Worm (Caenorhabditis elegans): ENCODE data around the gene fbl-1.

The fbl-1 gene

DNA sequence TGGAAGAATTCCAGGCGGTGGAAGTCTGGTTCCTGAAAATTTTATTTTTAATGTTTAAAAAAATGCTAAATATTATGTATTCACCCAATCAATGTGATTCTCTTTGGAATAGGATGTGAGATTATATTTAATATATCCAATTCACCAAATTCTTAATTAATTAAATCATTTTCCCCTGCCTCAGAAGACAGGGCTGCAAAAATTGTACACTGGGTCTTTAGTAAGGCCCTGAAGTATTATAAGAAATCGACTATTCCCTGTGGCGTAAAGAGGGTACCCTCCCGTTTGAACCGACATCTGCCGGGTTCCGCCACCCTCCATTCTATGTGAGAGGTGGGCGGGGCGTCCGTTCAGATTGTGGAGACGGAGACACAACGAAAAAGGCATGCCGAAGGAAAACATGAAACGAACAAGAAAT, 29.4 kb upstream of the fbl-1 start:
- TF ChIP-seq hmg-4 (GFP tag; optimal IDR thresholded peaks at IDR 0.05) (no peak), ama-1 (optimal IDR thresholded peaks at IDR 0.05) (peak; percentile 40), hnd-1 (tag; optimal IDR thresholded peaks at IDR 0.05) (no peak), F13C5.2 (tag; optimal IDR thresholded peaks at IDR 0.05) (peak; percentile 52), scrt-1 (GFP tag; IDR thresholded peaks at IDR 0.05) (no peak), tra-4 (tag; optimal IDR thresholded peaks at IDR 0.05) (peak; percentile 37), pes-1 (GFP tag; IDR thresholded peaks at IDR 0.05) (peak; percentile 49; the same call in 1 of the 2 replicates), flt-1 (GFP tag; IDR thresholded peaks at IDR 0.05) (0 out of 2 replicates have a peak, but pooled peaks have one; percentile 8), B0310.2 (tag; optimal IDR thresholded peaks at IDR 0.05) (peak; percentile 4), tbx-37 (GFP tag; conservative IDR thresholded peaks at IDR 0.05) (peak; percentile 29; the same call in 1 of the 2 replicates)

ce11 chrIV:9511640-9512039, 29.0 kb upstream of the fbl-1 start:
- TF ChIP-seq tbx-11 (GFP tag; IDR thresholded peaks at IDR 0.05) (no peak), F13C5.2 (tag; optimal IDR thresholded peaks at IDR 0.05) (no peak), ceh-13 (GFP tag; optimal IDR thresholded peaks at IDR 0.05) (no peak), ets-7 (tag; optimal IDR thresholded peaks at IDR 0.05) (no peak), ama-1 (optimal IDR thresholded peaks at IDR 0.05) (no peak)

DNA sequence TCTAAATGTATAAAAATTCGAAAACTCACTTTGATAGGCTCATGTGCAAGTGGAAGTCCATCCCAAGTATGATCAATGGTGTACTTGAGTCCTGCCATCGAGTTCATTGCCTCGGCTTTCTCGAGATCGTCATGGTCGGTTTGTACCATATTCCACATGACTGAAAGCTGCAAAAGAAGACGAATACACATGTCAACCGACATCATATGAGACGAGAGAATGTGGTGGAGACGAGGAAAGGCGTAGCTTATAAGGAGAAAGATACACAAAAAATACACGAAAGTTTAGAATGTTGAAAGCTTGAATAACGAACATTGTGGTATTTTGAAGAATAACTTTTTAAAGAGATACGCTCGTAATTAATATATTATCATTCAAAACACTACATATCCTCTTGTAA, 27.8 kb upstream of the fbl-1 start, which contains the start of gene C33A12.3:
Gene C33A12.3, minus strand, starts transcription at position 167 of the 400 bp plus-strand sequence.
- no peak for TF ChIP-seq hmg-4 (GFP tag; optimal IDR thresholded peaks at IDR 0.05)
- no peak for TF ChIP-seq hnd-1 (tag; optimal IDR thresholded peaks at IDR 0.05)
- TF ChIP-seq B0310.2 (tag; optimal IDR thresholded peaks at IDR 0.05), result no peak

- TF ChIP-seq hmbx-1 (tag; optimal IDR thresholded peaks at IDR 0.05), result no peak
- TF ChIP-seq tbx-11 (GFP tag; IDR thresholded peaks at IDR 0.05), result no peak
- no peak for TF ChIP-seq flt-1 (GFP tag; IDR thresholded peaks at IDR 0.05)
- TF ChIP-seq B0310.2 (tag; optimal IDR thresholded peaks at IDR 0.05), result no peak
Measured at ce11 chrIV:9513360-9513777, 27.2 kb upstream of the fbl-1 start.

- TF ChIP-seq F13C5.2 (tag; optimal IDR thresholded peaks at IDR 0.05) (no peak), tbx-11 (GFP tag; IDR thresholded peaks at IDR 0.05) (no peak), hnd-1 (tag; optimal IDR thresholded peaks at IDR 0.05) (no peak)
Measured at ce11 chrIV:9514132-9514531, 26.5 kb upstream of the fbl-1 start.

DNA sequence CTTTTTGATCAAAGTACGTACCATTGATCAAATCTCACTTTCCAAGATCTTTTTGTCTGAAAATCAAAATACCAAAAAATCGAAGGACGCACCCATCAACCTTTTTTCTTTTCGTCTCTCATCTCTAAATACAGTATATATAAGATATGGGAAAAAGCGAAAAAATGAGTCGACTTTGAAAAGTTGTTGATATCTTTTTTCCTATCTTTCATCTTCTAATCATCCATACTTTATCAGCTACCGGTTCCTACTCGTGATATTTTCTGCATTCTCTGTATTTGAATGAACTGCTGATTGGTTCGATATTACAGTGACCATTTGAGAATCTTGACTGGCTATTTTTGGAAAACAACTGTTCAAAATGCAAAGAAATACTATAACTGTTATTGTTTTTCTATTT, 23.8 kb upstream of the fbl-1 start, which contains the start of gene C33A12.19:
Gene C33A12.19, plus strand, starts transcription at position 169 of the 400 bp plus-strand sequence.
- TF ChIP-seq hmg-4 (GFP tag; optimal IDR thresholded peaks at IDR 0.05), result no peak
- no peak for TF ChIP-seq flt-1 (GFP tag; IDR thresholded peaks at IDR 0.05)
- no peak for TF ChIP-seq ceh-13 (GFP tag; optimal IDR thresholded peaks at IDR 0.05)
- no peak for TF ChIP-seq scrt-1 (GFP tag; IDR thresholded peaks at IDR 0.05)
- TF ChIP-seq ceh-36 (tag; optimal IDR thresholded peaks at IDR 0.05), result no peak
- no peak for TF ChIP-seq aly-1 (tag; optimal IDR thresholded peaks at IDR 0.05)
- TF ChIP-seq ama-1 (optimal IDR thresholded peaks at IDR 0.05), result no peak
- TF ChIP-seq pes-1 (GFP tag; IDR thresholded peaks at IDR 0.05), result no peak
- no peak for TF ChIP-seq B0310.2 (tag; optimal IDR thresholded peaks at IDR 0.05)

- TF ChIP-seq hnd-1 (tag; optimal IDR thresholded peaks at IDR 0.05) (no peak), tra-4 (tag; optimal IDR thresholded peaks at IDR 0.05) (no peak), ets-7 (tag; optimal IDR thresholded peaks at IDR 0.05) (no peak), hmbx-1 (tag; optimal IDR thresholded peaks at IDR 0.05) (no peak), ama-1 (optimal IDR thresholded peaks at IDR 0.05) (no peak), pes-1 (GFP tag; IDR thresholded peaks at IDR 0.05) (no peak), hmg-4 (GFP tag; optimal IDR thresholded peaks at IDR 0.05) (no peak), aly-1 (tag; optimal IDR thresholded peaks at IDR 0.05) (no peak), tbx-11 (GFP tag; IDR thresholded peaks at IDR 0.05) (no peak), ceh-36 (tag; optimal IDR thresholded peaks at IDR 0.05) (no peak), ceh-13 (GFP tag; optimal IDR thresholded peaks at IDR 0.05) (no peak), sea-1 (GFP tag; conservative IDR thresholded peaks at IDR 0.05) (no peak), B0310.2 (tag; optimal IDR thresholded peaks at IDR 0.05) (no peak), tbx-37 (GFP tag; conservative IDR thresholded peaks at IDR 0.05) (no peak), scrt-1 (GFP tag; IDR thresholded peaks at IDR 0.05) (no peak), F13C5.2 (tag; optimal IDR thresholded peaks at IDR 0.05) (no peak), flt-1 (GFP tag; IDR thresholded peaks at IDR 0.05) (no peak)
Measured at ce11 chrIV:9518608-9519007, 22.0 kb upstream of the fbl-1 start, which contains the start of gene nlp-35. Gene nlp-35, minus strand, starts transcription at chrIV:9518926.

ce11 chrIV:9520629-9521028, 20.0 kb upstream of the fbl-1 start:
- TF ChIP-seq ceh-36 (tag; optimal IDR thresholded peaks at IDR 0.05) (no peak), tbx-37 (GFP tag; conservative IDR thresholded peaks at IDR 0.05) (no peak), aly-1 (tag; optimal IDR thresholded peaks at IDR 0.05) (no peak), scrt-1 (GFP tag; IDR thresholded peaks at IDR 0.05) (no peak), B0310.2 (tag; optimal IDR thresholded peaks at IDR 0.05) (no peak), tbx-11 (GFP tag; IDR thresholded peaks at IDR 0.05) (no peak), flt-1 (GFP tag; IDR thresholded peaks at IDR 0.05) (no peak), pes-1 (GFP tag; IDR thresholded peaks at IDR 0.05) (no peak), F13C5.2 (tag; optimal IDR thresholded peaks at IDR 0.05) (no peak), ets-7 (tag; optimal IDR thresholded peaks at IDR 0.05) (no peak)

- no peak for TF ChIP-seq aly-1 (tag; optimal IDR thresholded peaks at IDR 0.05)
- TF ChIP-seq tbx-37 (GFP tag; conservative IDR thresholded peaks at IDR 0.05), result no peak
- no peak for TF ChIP-seq scrt-1 (GFP tag; IDR thresholded peaks at IDR 0.05)
- TF ChIP-seq ceh-13 (GFP tag; optimal IDR thresholded peaks at IDR 0.05), result no peak
- no peak for TF ChIP-seq hnd-1 (tag; optimal IDR thresholded peaks at IDR 0.05)
- no peak for TF ChIP-seq flt-1 (GFP tag; IDR thresholded peaks at IDR 0.05)
- TF ChIP-seq sea-1 (GFP tag; conservative IDR thresholded peaks at IDR 0.05), result no peak
- TF ChIP-seq ceh-36 (tag; optimal IDR thresholded peaks at IDR 0.05), result no peak
- TF ChIP-seq B0310.2 (tag; optimal IDR thresholded peaks at IDR 0.05), result no peak
Measured at ce11 chrIV:9523139-9523538, 17.5 kb upstream of the fbl-1 start.

Data from whole organism, early embryonic.